Fruit fly (Drosophila melanogaster) S2 (cell line): ENCODE data around the gene crb.

ENCODE experiments used
- CG8478 ChIP-seq: fragments of >200 bp; optimal IDR thresholded peaks from 2 replicates; lab custom pipeline; 2018
- CTCF ChIP-seq, 2 experiments: fragments of >200 bp; optimal IDR thresholded peaks; 2 replicates each; lab custom pipeline; 2018

- TF ChIP-seq CTCF (optimal IDR thresholded peaks at IDR 0.05; lab: Kevin White, UChicago) (no peak), CG8478 (no peak)
Measured at dm6 chr3R:24282567-24283324, 12.1 kb upstream of the crb start.
